Fruit fly (Drosophila melanogaster): ENCODE measurements around the gene CG13862.

The CG13862 gene

DNA sequence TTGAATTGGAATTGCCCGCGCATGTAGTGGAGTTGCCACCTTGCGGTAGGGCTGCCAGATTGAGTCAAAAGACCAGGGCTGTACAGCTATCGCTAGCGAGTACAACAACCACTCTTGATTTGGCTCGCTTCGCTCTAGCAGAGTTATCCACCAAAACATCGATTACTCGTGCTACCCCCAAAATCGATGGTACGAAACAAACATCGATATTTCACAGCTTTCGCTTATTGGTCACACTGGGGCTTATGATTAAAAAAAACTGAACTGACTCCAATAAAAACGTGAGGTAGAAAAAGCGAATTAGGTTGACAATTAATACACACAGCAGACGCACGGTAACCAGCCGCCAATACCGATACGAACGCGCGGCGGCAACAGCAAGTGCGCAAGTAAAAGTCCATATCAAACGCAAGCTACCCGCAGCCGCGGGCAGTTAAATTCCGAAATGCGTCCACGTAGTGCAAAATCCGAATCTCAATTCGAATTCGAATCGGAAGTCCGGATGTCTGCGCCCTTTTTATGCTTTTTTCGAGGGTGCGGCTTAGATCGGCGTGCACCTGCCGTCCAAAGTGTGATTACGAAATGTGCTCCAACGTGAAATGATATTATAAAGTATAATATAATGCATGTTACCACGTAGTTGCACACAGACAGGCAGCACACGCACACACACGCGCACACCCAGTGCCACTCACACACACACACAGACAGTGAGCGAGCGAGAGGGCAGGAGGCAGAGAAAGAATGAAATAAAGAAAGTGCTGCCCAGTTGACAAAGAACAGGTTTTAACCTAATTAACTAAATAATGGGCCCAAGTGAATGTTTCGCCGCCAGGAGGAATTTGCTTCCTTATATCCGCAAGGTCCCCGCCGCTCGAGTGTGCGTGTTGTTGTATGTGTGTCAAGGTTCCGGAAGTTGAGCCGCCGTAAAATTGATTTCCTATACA is 24.9 kb downstream of the CG13862 start, which contains the start of gene Sar1:
Gene Sar1 (plus strand): TSS at position 222 of the 947 bp plus-strand sequence.
- TF ChIP-seq CG6276 (GFP tag; optimal IDR thresholded peaks at IDR 0.05) = peak; percentile 41
- no peak for TF ChIP-seq CG34406 (GFP tag; optimal IDR thresholded peaks at IDR 0.05)
- TF ChIP-seq CG4318 (GFP tag; optimal IDR thresholded peaks at IDR 0.05) = no peak
- no peak for TF ChIP-seq lz (GFP tag; optimal IDR thresholded peaks at IDR 0.05)
- no peak for TF ChIP-seq OdsH (GFP tag; optimal IDR thresholded peaks at IDR 0.05)
- TF ChIP-seq CG6163 (GFP tag; IDR thresholded peaks at IDR 0.05) = no peak
- no peak for TF ChIP-seq Gug (GFP tag; IDR thresholded peaks at IDR 0.05)
- TF ChIP-seq Eip93F (GFP tag; optimal IDR thresholded peaks at IDR 0.05) = no peak
- no peak for TF ChIP-seq dac (GFP tag; optimal IDR thresholded peaks at IDR 0.05)
- no peak for TF ChIP-seq CG11294 (GFP tag; IDR thresholded peaks at IDR 0.05)
- TF ChIP-seq acj6 (GFP tag; optimal IDR thresholded peaks at IDR 0.05) = no peak
- no peak for TF ChIP-seq CG8319 (GFP tag; optimal IDR thresholded peaks at IDR 0.05)
- peak; percentile 44 to 60 for TF ChIP-seq ss (GFP tag; optimal IDR thresholded peaks at IDR 0.05)
- no peak for TF ChIP-seq CG7368 (GFP tag; optimal IDR thresholded peaks at IDR 0.05)
- TF ChIP-seq CG32006 (GFP tag; optimal IDR thresholded peaks at IDR 0.05) = no peak
- no peak for TF ChIP-seq fd85E (GFP tag; optimal IDR thresholded peaks at IDR 0.05)
- TF ChIP-seq CG11902 (GFP tag; optimal IDR thresholded peaks at IDR 0.05) = no peak
- TF ChIP-seq cyc (GFP tag; optimal IDR thresholded peaks at IDR 0.05) = peak; percentile 1
- TF ChIP-seq Smox (GFP tag; optimal IDR thresholded peaks at IDR 0.05) = no peak
- TF ChIP-seq fd59A (GFP tag; optimal IDR thresholded peaks at IDR 0.05) = no peak
- no peak; the same call in 2 of the 3 replicates for TF ChIP-seq CG8119 (GFP tag; IDR thresholded peaks at IDR 0.05)
- TF ChIP-seq Blimp-1 (GFP tag; optimal IDR thresholded peaks at IDR 0.05) = peak; percentile 96
- no peak for TF ChIP-seq CG16779 (tag; optimal IDR thresholded peaks at IDR 0.05)
- peak; percentile 1 for TF ChIP-seq CG3919 (GFP tag; optimal IDR thresholded peaks at IDR 0.05)
- TF ChIP-seq Hr38 (GFP tag; optimal IDR thresholded peaks at IDR 0.05) = no peak
- no peak for TF ChIP-seq achi (GFP tag; optimal IDR thresholded peaks at IDR 0.05)
- TF ChIP-seq pdm3 (GFP tag; optimal IDR thresholded peaks at IDR 0.05) = no peak
- TF ChIP-seq spab (GFP tag; optimal IDR thresholded peaks at IDR 0.05) = no peak
- no peak for TF ChIP-seq CG8632 (GFP tag; optimal IDR thresholded peaks at IDR 0.05)
- TF ChIP-seq CG3032 (tag; optimal IDR thresholded peaks at IDR 0.05) = no peak
- TF ChIP-seq Sox14 (GFP tag; optimal IDR thresholded peaks at IDR 0.05) = peak; percentile 71
- peak; percentile 75 for TF ChIP-seq vri (GFP tag; optimal IDR thresholded peaks at IDR 0.05)
- no peak for TF ChIP-seq Hr4 (GFP tag; optimal IDR thresholded peaks at IDR 0.05)
- TF ChIP-seq Lpt (GFP tag; optimal IDR thresholded peaks at IDR 0.05) = no peak
- no peak for TF ChIP-seq CG15336 (GFP tag; IDR thresholded peaks at IDR 0.05)
- peak; percentile 2 for TF ChIP-seq CG31627 (GFP tag; optimal IDR thresholded peaks at IDR 0.05)
- TF ChIP-seq CG1621 (tag; optimal IDR thresholded peaks at IDR 0.05) = peak; percentile 62
- TF ChIP-seq CG10631 (GFP tag; optimal IDR thresholded peaks at IDR 0.05) = no peak
- TF ChIP-seq Eip78C (GFP tag) = peak; percentile 57
- peak; percentile 44 for TF ChIP-seq svp (GFP tag)
- no peak for TF ChIP-seq net (GFP tag; optimal IDR thresholded peaks at IDR 0.05)
- no peak for TF ChIP-seq CG10669 (GFP tag; optimal IDR thresholded peaks at IDR 0.05)
- TF ChIP-seq Sox102F (GFP tag; optimal IDR thresholded peaks at IDR 0.05) = no peak
- TF ChIP-seq Ets96B (tag; optimal IDR thresholded peaks at IDR 0.05) = no peak
- no peak for TF ChIP-seq eg (GFP tag; IDR thresholded peaks at IDR 0.05)
- no peak for TF ChIP-seq CG9139 (GFP tag; optimal IDR thresholded peaks at IDR 0.05)
- no peak for TF ChIP-seq salr (GFP tag; optimal IDR thresholded peaks at IDR 0.05)
- TF ChIP-seq Ets21C (GFP tag; optimal IDR thresholded peaks at IDR 0.05) = no peak
- TF ChIP-seq fkh (GFP tag; optimal IDR thresholded peaks at IDR 0.05) = no peak
- peak; percentile 68 for TF ChIP-seq CG6854 (GFP tag; optimal IDR thresholded peaks at IDR 0.05)
- no peak for TF ChIP-seq dsx (GFP tag; optimal IDR thresholded peaks at IDR 0.05; ENCODE audit: poor library complexity, severe bottlenecking)

All from whole organism, prepupa.